Worm (Caenorhabditis elegans): ENCODE measurements around the gene mat-2.

ce11 chrII:11094431-11094830 is 18.1 kb upstream of the mat-2 start:
- no peak for TF ChIP-seq ceh-28 (tag; optimal IDR thresholded peaks at IDR 0.05)
- TF ChIP-seq ZK546.5 (tag; optimal IDR thresholded peaks at IDR 0.05) = no peak
- TF ChIP-seq lin-13 (GFP tag; optimal IDR thresholded peaks at IDR 0.05) = no peak
- no peak for TF ChIP-seq snpc-4 (tag; optimal IDR thresholded peaks at IDR 0.05)
- peak in 1 of 2 experiments; percentile 26 for TF ChIP-seq unc-62 (GFP tag; optimal IDR thresholded peaks at IDR 0.05 in 1 of 2)
- TF ChIP-seq unc-62 (tag; optimal IDR thresholded peaks at IDR 0.05) = no peak
- no peak for TF ChIP-seq F37D6.2 (tag; optimal IDR thresholded peaks at IDR 0.05)
- no peak for TF ChIP-seq ceh-32 (tag; optimal IDR thresholded peaks at IDR 0.05; ENCODE audit: poor library complexity)
- TF ChIP-seq egl-27 (tag; optimal IDR thresholded peaks at IDR 0.05) = no peak

All from whole organism, L4 larva.